Worm (Caenorhabditis elegans) whole organism, L2 larva: ENCODE measurements around the gene gpa-9.

Experiments used
- Y55F3AM.14 ChIP-seq: fragments of 200-800 bp; sonication (Bioruptor generic); optimal IDR thresholded peaks from 2 replicates; lab custom pipeline; 2018; ENCODE audit warnings: mild to moderate bottlenecking, missing genetic modification characterization, missing compliant biosample characterization
- aly-2 ChIP-seq: fragments of 150-350 bp; optimal IDR thresholded peaks from 2 replicates; lab custom pipeline; 2014; ENCODE audit warnings: missing biosample characterization, missing genetic modification characterization
- ama-1 ChIP-seq: fragments of 150-350 bp; optimal IDR thresholded peaks from 2 replicates; lab custom pipeline; 2018; ENCODE audit warnings: inconsistent platforms
- egl-27 ChIP-seq: sonication (generic microtip); optimal IDR thresholded peaks from 3 replicates; lab custom pipeline; 2017; ENCODE audit warnings: missing biosample characterization, missing genetic modification reagents, missing genetic modification characterization
- elt-1 ChIP-seq: fragments of 150-350 bp; optimal IDR thresholded peaks from 2 replicates; lab custom pipeline; 2014; ENCODE audit warnings: missing biosample characterization, missing genetic modification characterization
- fos-1 ChIP-seq: fragments of 150-350 bp; optimal IDR thresholded peaks from 2 replicates; lab custom pipeline; 2014; ENCODE audit warnings: missing biosample characterization, missing genetic modification characterization
- lsy-2 ChIP-seq, 2 experiments: fragments of 150-350 bp in 1 of 2; sonication (generic microtip) in 1 of 2; optimal IDR thresholded peaks; 2 replicates each; lab custom pipeline; 2014 to 2017; ENCODE audit warnings: missing biosample characterization in 2 of 2, missing genetic modification characterization in 2 of 2
- mdl-1 ChIP-seq, 2 experiments: fragments of 150-350 bp in 1 of 2; sonication (generic microtip) in 1 of 2; optimal IDR thresholded peaks; 2 replicates each; lab custom pipeline; 2017; ENCODE audit warnings: missing biosample characterization in 2 of 2, missing genetic modification characterization in 2 of 2
- nhr-12 ChIP-seq: fragments of 150-350 bp; optimal IDR thresholded peaks from 2 replicates; lab custom pipeline; 2014; ENCODE audit warnings: missing biosample characterization, missing genetic modification characterization
- nhr-237 ChIP-seq: fragments of 150-350 bp; optimal IDR thresholded peaks from 2 replicates; lab custom pipeline; 2014; ENCODE audit warnings: missing biosample characterization, missing genetic modification characterization
- skn-1 ChIP-seq: sonication (generic microtip); optimal IDR thresholded peaks from 2 replicates; lab custom pipeline; 2017; ENCODE audit warnings: missing biosample characterization, missing genetic modification characterization
- unc-62 ChIP-seq: fragments of 150-350 bp; optimal IDR thresholded peaks from 2 replicates; lab custom pipeline; 2014; ENCODE audit warnings: missing biosample characterization, missing genetic modification reagents, missing genetic modification characterization
- ztf-11 ChIP-seq: sonication (generic microtip); optimal IDR thresholded peaks from 2 replicates; lab custom pipeline; 2017; ENCODE audit warnings: missing biosample characterization, missing genetic modification characterization

ce11 chrV:12697364-12697901 lies 48.3 kb upstream of the gpa-9 start, which contains the start of gene istr-1:
- no peak for TF ChIP-seq unc-62
- TF ChIP-seq mdl-1 (tag; optimal IDR thresholded peaks at IDR 0.05; lab: Kevin White, UChicago): no peak
- no peak for TF ChIP-seq Y55F3AM.14
- TF ChIP-seq aly-2 (tag; lab: Kevin White, UChicago): no peak
- TF ChIP-seq fos-1 (tag; lab: Kevin White, UChicago): peak; percentile 12
- no peak for TF ChIP-seq ama-1 (lab: Kevin White, UChicago)
- TF ChIP-seq elt-1 (tag; lab: Kevin White, UChicago): no peak
- TF ChIP-seq skn-1 (tag; lab: Kevin White, UChicago): peak; percentile 11
- TF ChIP-seq nhr-12 (tag; lab: Kevin White, UChicago): no peak
- no peak for TF ChIP-seq lsy-2 (tag; optimal IDR thresholded peaks at IDR 0.05; lab: Kevin White, UChicago)
- TF ChIP-seq nhr-237 (tag; lab: Kevin White, UChicago): no peak
- TF ChIP-seq egl-27 (tag; lab: Kevin White, UChicago): no peak
- TF ChIP-seq ztf-11 (tag; lab: Kevin White, UChicago): no peak
